Worm (Caenorhabditis elegans) whole organism, L4 larva: ENCODE data around the gene ulp-1.
A peak's percentile ranks its signal among the peaks of the same experiment; 100 is the strongest.

Source experiments
- F26F4.8 ChIP-seq: fragments of 200-800 bp; sonication (Bioruptor generic); conservative IDR thresholded peaks from 2 replicates; pipeline ENCODE4 v1.3.6; 2022; ENCODE audit warnings: missing genetic modification characterization, missing compliant biosample characterization
- R02D3.7 ChIP-seq: fragments of 150-350 bp; sonication (generic microtip); optimal IDR thresholded peaks from 3 replicates; lab custom pipeline; 2014; ENCODE audit warnings: missing biosample characterization, missing genetic modification characterization
- T26A8.4 ChIP-seq: fragments of 200-800 bp; sonication (Bioruptor generic); IDR thresholded peaks from 2 replicates; pipeline ENCODE4 v1.3.6; 2022; ENCODE audit warnings: missing genetic modification characterization, missing compliant biosample characterization
- Y5F2A.4 ChIP-seq: fragments of 200-800 bp; sonication (Bioruptor generic); optimal IDR thresholded peaks from 2 replicates; lab custom pipeline; 2018; ENCODE audit warnings: mild to moderate bottlenecking, missing genetic modification characterization, missing compliant biosample characterization
- ZK337.2 ChIP-seq: fragments of 200-800 bp; sonication (Bioruptor generic); IDR thresholded peaks from 2 replicates; pipeline ENCODE4 v1.3.6; 2022; ENCODE audit warnings: missing genetic modification reagents, missing genetic modification characterization, missing compliant biosample characterization
- ZK546.5 ChIP-seq, 2 experiments: sonication (generic microtip); optimal IDR thresholded peaks; 2 replicates each; lab custom pipeline; 2017; ENCODE audit warnings: missing biosample characterization in 2 of 2, missing genetic modification characterization in 2 of 2
- aha-1 ChIP-seq: fragments of 150-350 bp; peaks from one replicate; lab custom pipeline; 2014; ENCODE audit warnings: missing biosample characterization, missing genetic modification characterization
- ceh-20 ChIP-seq: fragments of 200-800 bp; sonication (Bioruptor generic); IDR thresholded peaks from 2 replicates; pipeline ENCODE4 v1.3.6; 2022; ENCODE audit warnings: missing genetic modification reagents, missing genetic modification characterization, missing compliant biosample characterization
- ceh-28 ChIP-seq: fragments of 150-350 bp; optimal IDR thresholded peaks from 2 replicates; lab custom pipeline; 2014; ENCODE audit warnings: missing biosample characterization, missing genetic modification reagents, missing genetic modification characterization
- ceh-32 ChIP-seq: sonication (generic microtip); optimal IDR thresholded peaks from 2 replicates; lab custom pipeline; 2016; ENCODE audit warnings: mild to moderate bottlenecking, missing genetic modification characterization, missing compliant biosample characterization; ENCODE audit not compliant: poor library complexity
- daf-12 ChIP-seq: fragments of 150-350 bp; optimal IDR thresholded peaks from 2 replicates; lab custom pipeline; 2014; ENCODE audit warnings: missing biosample characterization, missing genetic modification reagents, missing genetic modification characterization
- daf-19 ChIP-seq: fragments of 200-800 bp; sonication (Bioruptor generic); conservative IDR thresholded peaks from 2 replicates; pipeline ENCODE4 v1.3.6; 2022; ENCODE audit warnings: missing genetic modification characterization, missing compliant biosample characterization
- fkh-10 ChIP-seq: fragments of 150-350 bp; optimal IDR thresholded peaks from 2 replicates; lab custom pipeline; 2014; ENCODE audit warnings: missing biosample characterization, missing genetic modification reagents, missing genetic modification characterization
- hlh-30 ChIP-seq: sonication (generic microtip); optimal IDR thresholded peaks from 2 replicates; lab custom pipeline; 2017; ENCODE audit warnings: antibody characterized with exemption, mild to moderate bottlenecking, missing genetic modification characterization, missing compliant biosample characterization; ENCODE audit not compliant: insufficient read depth
- lin-13 ChIP-seq: fragments of 150-350 bp; optimal IDR thresholded peaks from 2 replicates; lab custom pipeline; 2014; ENCODE audit warnings: missing biosample characterization, missing genetic modification reagents, missing genetic modification characterization
- lin-38 ChIP-seq: fragments of 200-800 bp; sonication (Bioruptor generic); IDR thresholded peaks from 2 replicates; pipeline ENCODE4 v1.3.6; 2022; ENCODE audit warnings: missing genetic modification reagents, missing genetic modification characterization, missing compliant biosample characterization
- lir-3 ChIP-seq: sonication (generic microtip); optimal IDR thresholded peaks from 2 replicates; lab custom pipeline; 2016; ENCODE audit warnings: mild to moderate bottlenecking, missing genetic modification characterization, missing compliant biosample characterization
- lsy-2 ChIP-seq, 2 experiments: fragments of 150-350 bp in 1 of 2; sonication (generic microtip) in 1 of 2; optimal IDR thresholded peaks; 2 replicates each; lab custom pipeline; 2014 to 2017; ENCODE audit warnings: missing biosample characterization in 2 of 2, missing genetic modification characterization in 2 of 2
- mep-1 ChIP-seq: fragments of 150-350 bp; sonication (generic microtip); optimal IDR thresholded peaks from 3 replicates; lab custom pipeline; 2014; ENCODE audit warnings: missing biosample characterization, missing genetic modification characterization
- mxl-2 ChIP-seq: fragments of 200-800 bp; sonication (Bioruptor generic); conservative IDR thresholded peaks from 2 replicates; pipeline ENCODE4 v1.3.6; 2022; ENCODE audit warnings: missing genetic modification reagents, missing genetic modification characterization, missing compliant biosample characterization
- nhr-10 ChIP-seq: fragments of 150-350 bp; optimal IDR thresholded peaks from 2 replicates; lab custom pipeline; 2014; ENCODE audit warnings: missing biosample characterization, missing genetic modification characterization
- nhr-102 ChIP-seq: sonication (generic microtip); optimal IDR thresholded peaks from 2 replicates; lab custom pipeline; 2016; ENCODE audit warnings: mild to moderate bottlenecking, missing genetic modification characterization, moderate library complexity, missing compliant biosample characterization
- nhr-237 ChIP-seq: sonication (generic microtip); optimal IDR thresholded peaks from 2 replicates; lab custom pipeline; 2017; ENCODE audit warnings: missing biosample characterization, missing genetic modification characterization
- nhr-28 ChIP-seq: fragments of 150-350 bp; optimal IDR thresholded peaks from 2 replicates; lab custom pipeline; 2014; ENCODE audit warnings: missing biosample characterization, missing genetic modification characterization
- nhr-41 ChIP-seq: fragments of 200-800 bp; sonication (Bioruptor generic); IDR thresholded peaks from 2 replicates; pipeline ENCODE4 v1.3.6; 2022; ENCODE audit warnings: missing genetic modification reagents, missing genetic modification characterization, missing compliant biosample characterization
- nhr-76 ChIP-seq: fragments of 150-350 bp; optimal IDR thresholded peaks from 2 replicates; lab custom pipeline; 2014; ENCODE audit warnings: missing biosample characterization, missing genetic modification characterization
- pha-4 ChIP-seq, 2 experiments: fragments of 150-350 bp in 1 of 2; fragments of 200-800 bp in 1 of 2; sonication (Bioruptor generic) in 1 of 2; IDR thresholded peaks in 1 of 2; optimal IDR thresholded peaks in 1 of 2; 2 replicates each; pipeline versions ENCODE4 v1.3.6 to Lab custom; 2014 to 2022; ENCODE audit warnings: missing genetic modification characterization in 2 of 2, missing genetic modification reagents in 2 of 2, missing biosample characterization in 1 of 2, missing compliant biosample characterization in 1 of 2
- pqm-1 ChIP-seq: sonication (generic microtip); optimal IDR thresholded peaks from 2 replicates; lab custom pipeline; 2017; ENCODE audit warnings: missing biosample characterization, missing genetic modification characterization
- sdz-12 ChIP-seq: fragments of 200-800 bp; sonication (Bioruptor generic); optimal IDR thresholded peaks from 2 replicates; lab custom pipeline; 2018; ENCODE audit warnings: mild to moderate bottlenecking, missing genetic modification characterization, missing compliant biosample characterization
- tag-97 ChIP-seq: fragments of 200-800 bp; sonication (Bioruptor generic); IDR thresholded peaks from 2 replicates; pipeline ENCODE4 v1.3.6; 2022; ENCODE audit warnings: missing genetic modification characterization, missing compliant biosample characterization
- tra-1 ChIP-seq: fragments of 200-800 bp; sonication (Bioruptor generic); IDR thresholded peaks from 2 replicates; pipeline ENCODE4 v1.3.6; 2022; ENCODE audit warnings: missing genetic modification reagents, missing genetic modification characterization, missing compliant biosample characterization
- unc-62 ChIP-seq, 3 experiments: fragments of 150-350 bp in 1 of 3; sonication (generic microtip); optimal IDR thresholded peaks in 2 of 3; peaks in 1 of 3; 1 replicate in 1 of 3; 2 replicates in 2 of 3; lab custom pipeline; 2014 to 2017; ENCODE audit warnings: missing biosample characterization in 3 of 3, missing genetic modification characterization in 3 of 3, missing genetic modification reagents in 3 of 3, missing genotype in 1 of 3
- zfp-2 ChIP-seq: sonication (generic microtip); optimal IDR thresholded peaks from 2 replicates; lab custom pipeline; 2016; ENCODE audit warnings: mild to moderate bottlenecking, missing genetic modification characterization, missing compliant biosample characterization
- zip-2 ChIP-seq: fragments of 150-350 bp; optimal IDR thresholded peaks from 2 replicates; lab custom pipeline; 2014; ENCODE audit warnings: missing biosample characterization, missing genetic modification characterization
- ztf-11 ChIP-seq: fragments of 150-350 bp; optimal IDR thresholded peaks from 2 replicates; lab custom pipeline; 2014; ENCODE audit warnings: missing biosample characterization, missing genetic modification characterization
- ztf-7 ChIP-seq: fragments of 150-350 bp; optimal IDR thresholded peaks from 2 replicates; lab custom pipeline; 2014; ENCODE audit warnings: missing biosample characterization, missing genetic modification characterization

ulp-1 gene

ce11 chrIII:5196298-5197045, 26.9 kb upstream of the ulp-1 start (continued):
- TF ChIP-seq mxl-2 (no peak), lin-13 (GFP tag; lab: Kevin White, UChicago) (peak; percentile 54), tag-97 (GFP tag; lab: Robert Waterston, UW) (no peak), nhr-28 (no peak), sdz-12 (no peak), nhr-237 (no peak), R02D3.7 (no peak), nhr-76 (no peak), mep-1 (peak; percentile 35), fkh-10 (no peak), pqm-1 (no peak), lin-38 (GFP tag; lab: Robert Waterston, UW) (peak; percentile 80), ZK337.2 (GFP tag; lab: Robert Waterston, UW) (no peak), nhr-102 (tag; lab: Kevin White, UChicago) (peak; percentile 83), ceh-28 (tag; lab: Kevin White, UChicago) (no peak), zip-2 (no peak), daf-19 (GFP tag; lab: Robert Waterston, UW) (0 out of 2 replicates have a peak, but pooled peaks have one; percentile 25), zfp-2 (tag; lab: Kevin White, UChicago) (no peak), daf-12 (tag; lab: Kevin White, UChicago) (no peak), ceh-32 (tag; lab: Kevin White, UChicago) (no peak), Y5F2A.4 (GFP tag; lab: Kevin White, UChicago) (no peak), tra-1 (no peak), ceh-20 (no peak; the same call in 1 of the 2 replicates), ztf-7 (tag; lab: Kevin White, UChicago) (no peak), aha-1 (tag; lab: Kevin White, UChicago) (peak; percentile 97)

DNA sequence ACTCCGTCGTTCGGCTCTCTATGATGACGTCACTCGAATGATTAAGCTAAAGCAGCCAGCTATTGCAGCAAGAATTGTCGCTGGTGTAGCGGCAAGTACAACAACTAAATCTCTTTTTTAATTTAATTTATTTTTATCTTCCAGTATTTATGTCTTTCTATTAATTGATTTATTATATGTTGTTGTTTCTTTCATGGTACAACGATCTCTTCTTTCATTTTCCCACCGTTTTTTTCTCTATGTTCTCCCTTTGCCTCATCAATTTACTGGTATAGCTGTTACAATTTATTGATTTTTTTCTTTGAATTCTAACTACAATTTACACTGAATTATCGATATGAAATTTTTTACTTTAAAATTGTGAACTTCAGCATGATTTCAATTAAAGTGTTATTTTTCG, 26.1 kb upstream of the ulp-1 start, which contains the start of gene moc-6:
Gene moc-6, plus strand, starts transcription at position 301 of the 400 bp plus-strand sequence.
- no peak for TF ChIP-seq nhr-10 (tag; lab: Kevin White, UChicago)
- no peak for TF ChIP-seq lir-3 (tag; lab: Kevin White, UChicago)
- no peak for TF ChIP-seq lsy-2 (tag; optimal IDR thresholded peaks at IDR 0.05; lab: Kevin White, UChicago)
- TF ChIP-seq sdz-12 = no peak
- TF ChIP-seq ztf-11 (tag; lab: Kevin White, UChicago) = no peak
- TF ChIP-seq T26A8.4 (GFP tag; lab: Robert Waterston, UW) = no peak
- TF ChIP-seq pha-4 (GFP tag; IDR thresholded peaks at IDR 0.05; lab: Robert Waterston, UW) = no peak
- no peak for TF ChIP-seq pha-4 (tag; optimal IDR thresholded peaks at IDR 0.05; lab: Kevin White, UChicago)
- no peak for TF ChIP-seq nhr-237
- no peak for TF ChIP-seq nhr-41 (GFP tag; lab: Robert Waterston, UW)
- TF ChIP-seq R02D3.7 = no peak
- TF ChIP-seq nhr-28 = no peak
- TF ChIP-seq ZK546.5 (tag; optimal IDR thresholded peaks at IDR 0.05; lab: Kevin White, UChicago) = no peak
- TF ChIP-seq F26F4.8 (GFP tag; lab: Robert Waterston, UW) = no peak

- TF ChIP-seq unc-62 (GFP tag; optimal IDR thresholded peaks at IDR 0.05 in 1 of 2; lab: Kevin White, UChicago) = no peak
- TF ChIP-seq unc-62 (tag; optimal IDR thresholded peaks at IDR 0.05; lab: Kevin White, UChicago) = no peak
- TF ChIP-seq hlh-30 (tag; lab: Kevin White, UChicago) = peak; percentile 39
- TF ChIP-seq, all 104 proteins: peak for 1
Observed at ce11 chrIII:5193266-5193665, 23.7 kb upstream of the ulp-1 start.
